Worm (Caenorhabditis elegans): ENCODE data around the gene rnh-2.

The rnh-2 gene

ce11 chrII:8566039-8566438, 49.1 kb downstream of the rnh-2 start, which contains the start of gene stc-1 (continued):
- no peak for TF ChIP-seq php-3 (GFP tag; IDR thresholded peaks at IDR 0.05)
- no peak for TF ChIP-seq mxl-2 (GFP tag; conservative IDR thresholded peaks at IDR 0.05)
- no peak for TF ChIP-seq T20F7.1 (GFP tag; optimal IDR thresholded peaks at IDR 0.05)
- no peak for TF ChIP-seq ceh-44 (GFP tag; IDR thresholded peaks at IDR 0.05)
- TF ChIP-seq spr-3 (GFP tag; optimal IDR thresholded peaks at IDR 0.05): no peak
- no peak for TF ChIP-seq hlh-30 (tag; optimal IDR thresholded peaks at IDR 0.05; ENCODE audit: insufficient read depth)
- no peak for TF ChIP-seq gei-8 (GFP tag; optimal IDR thresholded peaks at IDR 0.05)
- no peak for TF ChIP-seq nhr-76 (tag; optimal IDR thresholded peaks at IDR 0.05)
- no peak for TF ChIP-seq F44E2.7 (GFP tag; IDR thresholded peaks at IDR 0.05)
- TF ChIP-seq nhr-25 (tag; optimal IDR thresholded peaks at IDR 0.05; ENCODE audit: borderline replicate concordance, insufficient read depth): no peak
- no peak for TF ChIP-seq fos-1 (tag; optimal IDR thresholded peaks at IDR 0.05)
- no peak for TF ChIP-seq attf-4 (tag; optimal IDR thresholded peaks at IDR 0.05)
- no peak for TF ChIP-seq ceh-82 (tag; optimal IDR thresholded peaks at IDR 0.05)
- TF ChIP-seq unc-62 (GFP tag; optimal IDR thresholded peaks at IDR 0.05 in 1 of 2): no peak
- TF ChIP-seq unc-62 (tag; optimal IDR thresholded peaks at IDR 0.05): no peak
- TF ChIP-seq ZK337.2 (GFP tag; IDR thresholded peaks at IDR 0.05): no peak
- TF ChIP-seq daf-12 (tag; optimal IDR thresholded peaks at IDR 0.05): no peak
- no peak for TF ChIP-seq Y5F2A.4 (GFP tag; optimal IDR thresholded peaks at IDR 0.05)
- TF ChIP-seq F26F4.8 (GFP tag; conservative IDR thresholded peaks at IDR 0.05): no peak
- no peak for TF ChIP-seq dmd-6 (GFP tag; IDR thresholded peaks at IDR 0.05)
- TF ChIP-seq skn-1 (tag; optimal IDR thresholded peaks at IDR 0.05): no peak
- TF ChIP-seq fkh-10 (GFP tag; optimal IDR thresholded peaks at IDR 0.05): no peak
- no peak for TF ChIP-seq daf-8 (GFP tag; IDR thresholded peaks at IDR 0.05)
- no peak for TF ChIP-seq nhr-41 (GFP tag; IDR thresholded peaks at IDR 0.05)
- no peak for TF ChIP-seq mep-1 (tag; optimal IDR thresholded peaks at IDR 0.05)
- no peak for TF ChIP-seq snpc-4 (tag; optimal IDR thresholded peaks at IDR 0.05)
- TF ChIP-seq nhr-6 (tag; optimal IDR thresholded peaks at IDR 0.05): peak; percentile 53
- TF ChIP-seq ama-1 (optimal IDR thresholded peaks at IDR 0.05): no peak
- TF ChIP-seq dmd-8 (GFP tag; IDR thresholded peaks at IDR 0.05): no peak
- peak in 1 of 2 experiments; percentile 45 for TF ChIP-seq lsy-2 (tag; optimal IDR thresholded peaks at IDR 0.05)
- no peak for TF ChIP-seq madf-5 (GFP tag; IDR thresholded peaks at IDR 0.05)
- no peak for TF ChIP-seq ctbp-1 (GFP tag; IDR thresholded peaks at IDR 0.05)
- TF ChIP-seq Y105C5A.15 (GFP tag; IDR thresholded peaks at IDR 0.05): no peak
- no peak for TF ChIP-seq lim-7 (GFP tag; IDR thresholded peaks at IDR 0.05)
- TF ChIP-seq lin-13 (GFP tag; optimal IDR thresholded peaks at IDR 0.05): no peak
- TF ChIP-seq nhr-28 (tag; optimal IDR thresholded peaks at IDR 0.05): peak; percentile 39
- no peak for TF ChIP-seq set-16 (GFP tag; IDR thresholded peaks at IDR 0.05)
- TF ChIP-seq F49E8.2 (tag; optimal IDR thresholded peaks at IDR 0.05; ENCODE audit: borderline replicate concordance): no peak
- no peak for TF ChIP-seq nhr-48 (tag; optimal IDR thresholded peaks at IDR 0.05)
- no peak for TF ChIP-seq nhr-42 (GFP tag; IDR thresholded peaks at IDR 0.05)
- no peak for TF ChIP-seq nhr-237 (tag; optimal IDR thresholded peaks at IDR 0.05)
- no peak for TF ChIP-seq R02D3.7 (tag; optimal IDR thresholded peaks at IDR 0.05)
- no peak for TF ChIP-seq D1046.2 (GFP tag; IDR thresholded peaks at IDR 0.05)
- no peak for TF ChIP-seq zag-1 (tag; optimal IDR thresholded peaks at IDR 0.05)
- no peak for TF ChIP-seq egl-43 (GFP tag; IDR thresholded peaks at IDR 0.05)
- TF ChIP-seq mes-2 (tag; optimal IDR thresholded peaks at IDR 0.05; ENCODE audit: poor library complexity, severe bottlenecking): peak; percentile 59
- TF ChIP-seq sdz-12 (GFP tag; optimal IDR thresholded peaks at IDR 0.05): no peak
- no peak for TF ChIP-seq unc-130 (GFP tag; optimal IDR thresholded peaks at IDR 0.05)
- no peak for TF ChIP-seq nhr-77 (tag; optimal IDR thresholded peaks at IDR 0.05)
- no peak for TF ChIP-seq nhr-11 (tag; optimal IDR thresholded peaks at IDR 0.05)
- TF ChIP-seq pha-4 (GFP tag; IDR thresholded peaks at IDR 0.05): no peak
- no peak for TF ChIP-seq pha-4 (tag; optimal IDR thresholded peaks at IDR 0.05)
- TF ChIP-seq ceh-28 (tag; optimal IDR thresholded peaks at IDR 0.05): no peak
- no peak for TF ChIP-seq rbr-2 (tag; optimal IDR thresholded peaks at IDR 0.05)
